Fruit fly (Drosophila melanogaster) whole organism, pupa: ENCODE results near the gene fit.

Experiments
- CG14655 ChIP-seq: fragments of 200-800 bp; sonication (Bioruptor generic); optimal IDR thresholded peaks from 3 replicates; lab custom pipeline; 2017; ENCODE audit warnings: mild to moderate bottlenecking, missing biosample characterization, missing genetic modification reagents, missing genetic modification characterization
- CG15710 ChIP-seq: fragments of 200-800 bp; sonication (Bioruptor generic); optimal IDR thresholded peaks from 2 replicates; lab custom pipeline; 2018; ENCODE audit warnings: missing biosample characterization, mild to moderate bottlenecking, missing genetic modification characterization, moderate library complexity
- CG32121 ChIP-seq: fragments of 200-800 bp; sonication (Bioruptor generic); IDR thresholded peaks from 2 replicates; pipeline ENCODE4 v1.3.6; 2022; ENCODE audit warnings: missing biosample characterization, missing genetic modification characterization
- CG34367 ChIP-seq: fragments of 200-800 bp; sonication (Bioruptor generic); optimal IDR thresholded peaks from 2 replicates; lab custom pipeline; 2018; ENCODE audit warnings: missing biosample characterization, mild to moderate bottlenecking, missing genetic modification characterization
- CG4496 ChIP-seq: fragments of 200-800 bp; sonication (Bioruptor generic); IDR thresholded peaks from 3 replicates; pipeline ENCODE4 v1.3.6; 2022; ENCODE audit warnings: missing biosample characterization, missing genetic modification characterization
- CG8301 ChIP-seq: fragments of 200-800 bp; sonication (Bioruptor generic); optimal IDR thresholded peaks from 2 replicates; lab custom pipeline; 2018; ENCODE audit warnings: missing biosample characterization, mild to moderate bottlenecking, missing genetic modification characterization
- CG9948 ChIP-seq: fragments of 200-800 bp; sonication (Bioruptor generic); optimal IDR thresholded peaks from 2 replicates; lab custom pipeline; 2018; ENCODE audit warnings: missing biosample characterization, mild to moderate bottlenecking, missing genetic modification characterization, moderate library complexity
- D1 ChIP-seq: fragments of 200-800 bp; sonication (Bioruptor generic); optimal IDR thresholded peaks from 2 replicates; lab custom pipeline; 2018; ENCODE audit warnings: missing biosample characterization, mild to moderate bottlenecking, missing genetic modification characterization, moderate library complexity
- EcR ChIP-seq: fragments of 200-800 bp; sonication (Bioruptor generic); optimal IDR thresholded peaks from 3 replicates; lab custom pipeline; 2019; ENCODE audit warnings: missing biosample characterization, missing genetic modification characterization, mild to moderate bottlenecking, moderate library complexity, missing genetic modification reagents
- Ets98B ChIP-seq: fragments of 200-800 bp; sonication (Bioruptor generic); IDR thresholded peaks from 2 replicates; pipeline ENCODE4 v1.3.6; 2022; ENCODE audit warnings: missing biosample characterization, missing genetic modification characterization
- Pif1B ChIP-seq: fragments of 200-800 bp; sonication (Bioruptor generic); optimal IDR thresholded peaks from 3 replicates; lab custom pipeline; 2016; ENCODE audit warnings: missing biosample characterization, missing genetic modification characterization
- fd96Ca ChIP-seq: fragments of 200-800 bp; sonication (Bioruptor generic); IDR thresholded peaks from 3 replicates; pipeline ENCODE4 v1.3.6; 2022; ENCODE audit warnings: missing biosample characterization, missing genetic modification characterization
- gl ChIP-seq: fragments of 200-800 bp; sonication (Bioruptor generic); optimal IDR thresholded peaks from 2 replicates; lab custom pipeline; 2018; ENCODE audit warnings: missing biosample characterization, mild to moderate bottlenecking, missing genetic modification characterization
- rn ChIP-seq: fragments of 200-800 bp; sonication (Bioruptor generic); IDR thresholded peaks from 2 replicates; pipeline ENCODE4 v1.3.6; 2022; ENCODE audit warnings: missing biosample characterization, missing genetic modification characterization

DNA sequence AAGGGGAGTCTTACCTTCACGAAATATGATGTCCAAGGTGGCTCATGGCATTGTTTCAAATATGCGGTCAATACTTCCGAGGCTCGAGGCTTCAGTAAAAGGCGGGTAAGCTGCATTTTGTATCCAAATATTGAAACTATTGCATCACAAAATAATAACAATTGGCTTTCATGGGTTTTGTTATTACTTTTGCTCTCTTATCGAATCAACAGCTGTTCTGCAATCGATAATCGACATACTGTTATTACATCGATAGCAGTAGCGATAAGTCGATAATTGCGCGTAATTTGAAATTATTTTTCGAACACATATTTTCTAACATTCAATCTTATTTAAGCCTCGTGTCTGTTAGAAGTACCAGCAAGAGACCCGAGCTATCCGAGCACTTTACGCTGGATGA is 5.8 kb downstream of the fit start, which contains the start of gene CG34148:
- TF ChIP-seq CG15710 (tag; lab: Kevin White, UChicago) (no peak), fd96Ca (GFP tag; lab: Robert Waterston, UW) (no peak), CG34367 (tag; lab: Kevin White, UChicago) (no peak), Ets98B (GFP tag; lab: Robert Waterston, UW) (no peak), rn (GFP tag; lab: Robert Waterston, UW) (no peak), Pif1B (GFP tag; lab: Kevin White, UChicago) (no peak), CG4496 (GFP tag; lab: Robert Waterston, UW) (no peak), CG32121 (no peak), CG14655 (GFP tag; lab: Kevin White, UChicago) (no peak), EcR (GFP tag; lab: Kevin White, UChicago) (no peak), CG9948 (tag; lab: Kevin White, UChicago) (no peak), gl (tag; lab: Kevin White, UChicago) (no peak), CG8301 (tag; lab: Kevin White, UChicago) (no peak), D1 (no peak)
